Fruit fly (Drosophila melanogaster) whole organism, embryonic: ENCODE results near the gene RunxB.

Experiments used
- Antp ChIP-seq: fragments of 200-800 bp; sonication (Bioruptor generic); optimal IDR thresholded peaks from 3 replicates; lab custom pipeline; 2016; ENCODE audit warnings: missing biosample characterization, missing genetic modification characterization
- B-H1 ChIP-seq: fragments of 200-800 bp; sonication (Bioruptor generic); IDR thresholded peaks from 3 replicates; pipeline ENCODE4 v1.3.6; 2022; ENCODE audit warnings: missing biosample characterization, missing genetic modification characterization
- Bgb ChIP-seq: fragments of 200-800 bp; sonication (Bioruptor generic); IDR thresholded peaks from 2 replicates; pipeline ENCODE4 v1.3.6; 2022; ENCODE audit warnings: missing biosample characterization, missing genetic modification characterization; ENCODE audit not compliant: partially characterized antibody
- Blimp-1 ChIP-seq: fragments of 200-800 bp; sonication (Bioruptor generic); optimal IDR thresholded peaks from 3 replicates; lab custom pipeline; 2018; ENCODE audit warnings: missing biosample characterization, missing genetic modification characterization, mild to moderate bottlenecking, moderate library complexity, missing genetic modification reagents
- CG12391 ChIP-seq: fragments of 200-800 bp; sonication (Bioruptor generic); optimal IDR thresholded peaks from 3 replicates; lab custom pipeline; 2018; ENCODE audit warnings: missing biosample characterization, mild to moderate bottlenecking, missing genetic modification characterization, moderate library complexity
- CG13287 ChIP-seq: fragments of 200-800 bp; sonication (Bioruptor generic); IDR thresholded peaks from 2 replicates; pipeline ENCODE4 v1.3.6; 2022; ENCODE audit warnings: missing biosample characterization, missing genetic modification characterization; ENCODE audit not compliant: partially characterized antibody
- CG13775 ChIP-seq: fragments of 200-800 bp; sonication (Bioruptor generic); optimal IDR thresholded peaks from 3 replicates; lab custom pipeline; 2017; ENCODE audit warnings: missing biosample characterization, mild to moderate bottlenecking, missing genetic modification characterization
- CG15073 ChIP-seq: fragments of 200-800 bp; sonication (Bioruptor generic); optimal IDR thresholded peaks from 2 replicates; lab custom pipeline; 2016; ENCODE audit warnings: missing biosample characterization, missing genetic modification characterization
- CG15269 ChIP-seq: fragments of 200-800 bp; sonication (Bioruptor generic); optimal IDR thresholded peaks from 2 replicates; lab custom pipeline; 2018; ENCODE audit warnings: missing biosample characterization, mild to moderate bottlenecking, missing genetic modification characterization, moderate library complexity
- CG15696 ChIP-seq: fragments of 200-800 bp; sonication (Bioruptor generic); optimal IDR thresholded peaks from 2 replicates; lab custom pipeline; 2019; ENCODE audit warnings: missing biosample characterization, mild to moderate bottlenecking, missing genetic modification characterization, moderate library complexity
- CG18599 ChIP-seq: fragments of 200-800 bp; sonication (Bioruptor generic); optimal IDR thresholded peaks from 3 replicates; lab custom pipeline; 2017; ENCODE audit warnings: missing biosample characterization, missing genetic modification characterization, mild to moderate bottlenecking, moderate library complexity, missing genetic modification reagents
- CG30020 ChIP-seq: fragments of 200-800 bp; optimal IDR thresholded peaks from 2 replicates; lab custom pipeline; 2019; ENCODE audit warnings: missing biosample characterization, mild to moderate bottlenecking, missing genetic modification characterization, moderate library complexity
- CG6175 ChIP-seq: fragments of 200-800 bp; sonication (Bioruptor generic); IDR thresholded peaks from 3 replicates; pipeline ENCODE4 v1.3.6; 2022; ENCODE audit warnings: missing biosample characterization, missing genetic modification characterization
- CG8281 ChIP-seq: fragments of 200-800 bp; sonication (Bioruptor generic); optimal IDR thresholded peaks from 2 replicates; lab custom pipeline; 2018; ENCODE audit warnings: missing biosample characterization, mild to moderate bottlenecking, missing genetic modification characterization, moderate library complexity
- CG8359 ChIP-seq: fragments of 200-800 bp; sonication (Bioruptor generic); optimal IDR thresholded peaks from 2 replicates; lab custom pipeline; 2017; ENCODE audit warnings: missing biosample characterization, mild to moderate bottlenecking, missing genetic modification characterization, borderline replicate concordance
- CG8388 ChIP-seq: fragments of 200-800 bp; sonication (Bioruptor generic); optimal IDR thresholded peaks from 2 replicates; lab custom pipeline; 2019; ENCODE audit warnings: missing biosample characterization, mild to moderate bottlenecking, missing genetic modification characterization, moderate library complexity
- CG8478 ChIP-seq: fragments of >200 bp; optimal IDR thresholded peaks from 2 replicates; lab custom pipeline; 2018
- ERR ChIP-seq: fragments of 200-800 bp; sonication (Bioruptor generic); optimal IDR thresholded peaks from 2 replicates; lab custom pipeline; 2016; ENCODE audit warnings: missing biosample characterization, missing genetic modification characterization
- Ets65A ChIP-seq: fragments of 200-800 bp; sonication (Bioruptor generic); peaks from one replicate; lab custom pipeline; 2016; ENCODE audit warnings: missing biosample characterization, missing genetic modification characterization
- Med ChIP-seq: fragments of 200-800 bp; sonication (Bioruptor generic); peaks from one replicate; lab custom pipeline; 2016; ENCODE audit warnings: missing biosample characterization, missing genetic modification characterization, mild to moderate bottlenecking, inconsistent platforms, moderate library complexity
- Oaz ChIP-seq: fragments of 200-800 bp; sonication (Bioruptor generic); IDR thresholded peaks from 2 replicates; pipeline ENCODE4 v1.3.6; 2022; ENCODE audit warnings: missing biosample characterization, missing genetic modification characterization
- PHDP ChIP-seq: fragments of 200-800 bp; sonication (Bioruptor generic); optimal IDR thresholded peaks from 3 replicates; lab custom pipeline; 2018; ENCODE audit warnings: missing biosample characterization, mild to moderate bottlenecking, missing genetic modification characterization, moderate library complexity
- Pdp1 ChIP-seq, 2 experiments: fragments of 200-800 bp; sonication (Bioruptor generic); optimal IDR thresholded peaks; 3 replicates each; lab custom pipeline; 2016; ENCODE audit warnings: missing biosample characterization in 2 of 2, missing genetic modification characterization in 2 of 2, mild to moderate bottlenecking in 1 of 2, moderate library complexity in 1 of 2
- Rfx ChIP-seq: fragments of 200-800 bp; sonication (Bioruptor generic); IDR thresholded peaks from 2 replicates; pipeline ENCODE4 v1.3.6; 2022; ENCODE audit warnings: missing biosample characterization, missing genetic modification characterization
- Sry-β ChIP-seq: fragments of 200-800 bp; sonication (Bioruptor generic); optimal IDR thresholded peaks from 2 replicates; lab custom pipeline; 2018; ENCODE audit warnings: missing biosample characterization, mild to moderate bottlenecking, missing genetic modification characterization, moderate library complexity
- ac ChIP-seq: fragments of 200-800 bp; sonication (Bioruptor generic); optimal IDR thresholded peaks from 3 replicates; lab custom pipeline; 2017; ENCODE audit warnings: missing biosample characterization, mild to moderate bottlenecking, missing genetic modification characterization
- al ChIP-seq: fragments of 200-800 bp; sonication (Bioruptor generic); IDR thresholded peaks from 2 replicates; pipeline ENCODE4 v1.3.6; 2022; ENCODE audit warnings: missing biosample characterization, missing genetic modification characterization
- cas ChIP-seq: fragments of 200-800 bp; sonication (Bioruptor generic); IDR thresholded peaks from 2 replicates; pipeline ENCODE4 v1.3.6; 2022; ENCODE audit warnings: missing biosample characterization, missing genetic modification characterization
- chinmo ChIP-seq: fragments of 200-800 bp; sonication (Bioruptor generic); IDR thresholded peaks from 4 replicates; pipeline ENCODE4 v1.3.6; 2022; ENCODE audit warnings: missing biosample characterization, missing genetic modification characterization; ENCODE audit not compliant: partially characterized antibody
- croc ChIP-seq: fragments of 200-800 bp; sonication (Bioruptor generic); conservative IDR thresholded peaks from 3 replicates; pipeline ENCODE4 v1.3.6; 2022; ENCODE audit warnings: missing biosample characterization, missing genetic modification characterization
- dati ChIP-seq: fragments of 200-800 bp; sonication (Bioruptor generic); IDR thresholded peaks from 2 replicates; pipeline ENCODE4 v1.3.6; 2022; ENCODE audit warnings: missing biosample characterization, missing genetic modification characterization
- ewg ChIP-seq: fragments of 200-800 bp; sonication (Bioruptor generic); optimal IDR thresholded peaks from 3 replicates; lab custom pipeline; 2017; ENCODE audit warnings: mild to moderate bottlenecking, missing biosample characterization, missing genetic modification reagents, missing genetic modification characterization
- ham ChIP-seq: fragments of 200-800 bp; sonication (Bioruptor generic); IDR thresholded peaks from 2 replicates; pipeline ENCODE4 v1.3.6; 2022; ENCODE audit warnings: missing biosample characterization, missing genetic modification characterization
- hbn ChIP-seq: fragments of 200-800 bp; sonication (Bioruptor generic); IDR thresholded peaks from 2 replicates; pipeline ENCODE4 v1.3.6; 2022; ENCODE audit warnings: missing biosample characterization, missing genetic modification characterization; ENCODE audit not compliant: partially characterized antibody
- her ChIP-seq: fragments of 200-800 bp; sonication (Bioruptor generic); optimal IDR thresholded peaks from 2 replicates; lab custom pipeline; 2016; ENCODE audit warnings: missing biosample characterization, missing genetic modification characterization
- jumu ChIP-seq: fragments of 200-800 bp; sonication (Bioruptor generic); optimal IDR thresholded peaks from 3 replicates; lab custom pipeline; 2016; ENCODE audit warnings: missing biosample characterization, missing genetic modification characterization
- knrl ChIP-seq: fragments of 200-800 bp; sonication (Bioruptor generic); IDR thresholded peaks from 3 replicates; pipeline ENCODE4 v1.3.6; 2022; ENCODE audit warnings: missing biosample characterization, missing genetic modification characterization; ENCODE audit not compliant: partially characterized antibody
- lov ChIP-seq, 2 experiments: fragments of 200-800 bp in 1 of 2; fragments of >200 bp in 1 of 2; sonication (Bioruptor generic) in 1 of 2; IDR thresholded peaks in 1 of 2; optimal IDR thresholded peaks in 1 of 2; 2 replicates in 1 of 2; 3 replicates in 1 of 2; pipeline versions ENCODE4 v1.3.6 to Lab custom; 2017 to 2022; ENCODE audit warnings: missing biosample characterization in 1 of 2, missing genetic modification characterization in 1 of 2
- maf-S ChIP-seq: fragments of 200-800 bp; sonication (Bioruptor generic); optimal IDR thresholded peaks from 2 replicates; lab custom pipeline; 2016; ENCODE audit warnings: missing biosample characterization, missing genetic modification characterization
- nmo ChIP-seq: fragments of 200-800 bp; sonication (Bioruptor generic); optimal IDR thresholded peaks from 2 replicates; lab custom pipeline; 2018; ENCODE audit warnings: missing biosample characterization, mild to moderate bottlenecking, missing genetic modification characterization, moderate library complexity
- otp ChIP-seq: fragments of 200-800 bp; sonication (Bioruptor generic); IDR thresholded peaks from 3 replicates; pipeline ENCODE4, ENCODE4 v1.3.6; 2022; ENCODE audit warnings: missing biosample characterization, missing genetic modification characterization
- rib ChIP-seq: fragments of 200-800 bp; sonication (Bioruptor generic); IDR thresholded peaks from 2 replicates; pipeline ENCODE4 v1.3.6; 2022; ENCODE audit warnings: missing biosample characterization, missing genetic modification characterization
- scrt ChIP-seq: fragments of 200-800 bp; sonication (Bioruptor generic); optimal IDR thresholded peaks from 2 replicates; lab custom pipeline; 2018; ENCODE audit warnings: missing biosample characterization, mild to moderate bottlenecking, missing genetic modification characterization, moderate library complexity
- sob ChIP-seq: fragments of 200-800 bp; sonication (Bioruptor generic); IDR thresholded peaks from 2 replicates; pipeline ENCODE4 v1.3.6; 2022; ENCODE audit warnings: missing biosample characterization, missing genetic modification characterization
- toy ChIP-seq: fragments of 200-800 bp; sonication (Bioruptor generic); IDR thresholded peaks from 2 replicates; pipeline ENCODE4 v1.3.6; 2022; ENCODE audit warnings: missing biosample characterization, missing genetic modification characterization
- trem ChIP-seq: fragments of 200-800 bp; optimal IDR thresholded peaks from 3 replicates; lab custom pipeline; 2019; ENCODE audit warnings: missing biosample characterization, mild to moderate bottlenecking, missing genetic modification characterization, moderate library complexity
- tup ChIP-seq: fragments of 200-800 bp; sonication (Bioruptor generic); optimal IDR thresholded peaks from 2 replicates; lab custom pipeline; 2016; ENCODE audit warnings: missing biosample characterization, mild to moderate bottlenecking, missing genetic modification characterization, moderate library complexity
- vvl ChIP-seq: fragments of 200-800 bp; sonication (Bioruptor generic); IDR thresholded peaks from 2 replicates; pipeline ENCODE4 v1.3.6; 2022; ENCODE audit warnings: missing biosample characterization, missing genetic modification characterization
- zfh1 ChIP-seq: fragments of 200-800 bp; sonication (Bioruptor generic); IDR thresholded peaks from 3 replicates; pipeline ENCODE4 v1.3.6; 2022; ENCODE audit warnings: missing biosample characterization, missing genetic modification characterization

Gene RunxB

DNA sequence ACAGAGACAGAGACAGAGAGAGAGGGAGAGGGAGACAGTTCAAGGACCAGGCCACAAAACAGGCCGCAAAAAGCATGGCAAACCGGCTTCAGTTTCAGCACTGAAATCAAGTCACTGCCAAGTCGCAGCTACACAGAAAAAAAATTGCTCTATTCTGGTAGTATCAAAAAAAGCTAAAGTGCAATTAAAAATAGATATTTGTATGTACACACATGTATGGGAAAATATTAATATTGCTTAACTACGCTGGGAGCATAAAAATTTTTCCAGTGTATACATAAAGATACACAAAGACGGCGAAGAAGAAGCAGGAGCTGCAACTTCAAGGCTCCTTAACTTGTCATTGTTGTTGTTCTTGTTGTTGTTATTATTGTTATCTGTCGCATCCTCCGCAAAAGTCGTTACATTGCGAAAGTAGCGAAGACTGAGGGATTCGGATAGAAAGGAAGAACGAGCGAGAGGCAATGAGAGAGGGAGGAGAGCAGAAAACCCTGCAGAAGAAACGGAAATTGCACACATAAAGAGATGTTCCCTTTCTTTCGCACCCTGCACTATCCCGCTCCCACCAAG lies 37.2 kb upstream of the RunxB start (continued):
- TF ChIP-seq CG8478 (lab: Kevin White, UChicago) (no peak), CG8281 (tag; lab: Kevin White, UChicago) (no peak), CG15696 (tag; lab: Kevin White, UChicago) (no peak), CG6175 (no peak), Sry-β (GFP tag; lab: Kevin White, UChicago) (no peak), Rfx (GFP tag; lab: Robert Waterston, UW) (peak; percentile 25; the same call in 1 of the 2 replicates), her (no peak), zfh1 (GFP tag; lab: Robert Waterston, UW) (0 out of 3 replicates have a peak, but pooled peaks have one; percentile 8), chinmo (no peak), CG12391 (tag; lab: Kevin White, UChicago) (peak; percentile 44), nmo (peak; percentile 50), lov (optimal IDR thresholded peaks at IDR 0.05; lab: Kevin White, UChicago) (no peak), lov (GFP tag; IDR thresholded peaks at IDR 0.05; lab: Robert Waterston, UW) (0 out of 3 replicates have a peak, but pooled peaks have one; percentile 14), Pdp1 (GFP tag; optimal IDR thresholded peaks at IDR 0.05; lab: Kevin White, UChicago) (peak; percentile 5 to 25), hbn (GFP tag; lab: Robert Waterston, UW) (no peak), maf-S (GFP tag; lab: Kevin White, UChicago) (peak; percentile 37), ERR (GFP tag; lab: Kevin White, UChicago) (no peak), Oaz (GFP tag; lab: Robert Waterston, UW) (no peak), CG8359 (GFP tag; lab: Kevin White, UChicago) (no peak), Ets65A (GFP tag; lab: Kevin White, UChicago) (peak; percentile 87), cas (GFP tag; lab: Robert Waterston, UW) (no peak), ham (no peak), CG18599 (GFP tag; lab: Kevin White, UChicago) (peak; percentile 17), Blimp-1 (no peak), PHDP (tag; lab: Kevin White, UChicago) (peak; percentile 25), toy (no peak), scrt (GFP tag; lab: Kevin White, UChicago) (no peak), al (no peak), jumu (GFP tag; lab: Kevin White, UChicago) (no peak), CG8388 (peak; percentile 13), sob (GFP tag; lab: Robert Waterston, UW) (peak; percentile 23; the same call in 1 of the 2 replicates), Bgb (no peak), Antp (GFP tag; lab: Kevin White, UChicago) (peak; percentile 21), vvl (peak; percentile 62), ewg (GFP tag; lab: Kevin White, UChicago) (peak; percentile 29), croc (GFP tag; lab: Robert Waterston, UW) (peak; percentile 19; the same call in 1 of the 3 replicates), tup (GFP tag; lab: Kevin White, UChicago) (no peak), trem (tag; lab: Kevin White, UChicago) (no peak), ac (GFP tag; lab: Kevin White, UChicago) (no peak), CG15073 (GFP tag; lab: Kevin White, UChicago) (no peak), CG30020 (tag; lab: Kevin White, UChicago) (no peak), CG13775 (no peak), B-H1 (0 out of 3 replicates have a peak, but pooled peaks have one; percentile 12), otp (GFP tag; lab: Robert Waterston, UW) (0 out of 3 replicates have a peak, but pooled peaks have one; percentile 27), CG13287 (GFP tag; lab: Robert Waterston, UW) (no peak), Med (GFP tag; lab: Kevin White, UChicago) (peak; percentile 90), rib (GFP tag; lab: Robert Waterston, UW) (no peak), knrl (GFP tag; lab: Robert Waterston, UW) (no peak), dati (GFP tag; lab: Robert Waterston, UW) (no peak), CG15269 (peak; percentile 36)
